Fruit fly (Drosophila melanogaster): ENCODE data around the gene brv1.
A peak's percentile ranks its signal among the peaks of the same experiment; 100 is the strongest.
"Not testable (repeated sequence)": the region's sequence is repeated elsewhere in the genome, so short reads cannot be mapped to it uniquely, and the experiment has no call there.

The brv1 gene

dm6 chr3L:19495991-19496588 lies 9.8 kb upstream of the brv1 start:
- TF ChIP-seq noc (tag; optimal IDR thresholded peaks at IDR 0.05) = peak; percentile 40

- TF ChIP-seq noc (tag; optimal IDR thresholded peaks at IDR 0.05) = peak; percentile 11
These were observed 8.7 kb upstream of the brv1 start for dm6 chr3L:19494954-19495353.

dm6 chr3L:19487260-19487659 lies 962 bp upstream of the brv1 start, which contains the start of gene CG32212:
Gene CG32212 (plus strand): TSS chr3L:19487560.
- TF ChIP-seq noc (tag; optimal IDR thresholded peaks at IDR 0.05) = not testable (repeated sequence)

- no peak for TF ChIP-seq noc (tag; optimal IDR thresholded peaks at IDR 0.05)
These were observed 3.3 kb downstream of the brv1 start for dm6 chr3L:19483007-19483406.

dm6 chr3L:19482014-19482413 lies 4.3 kb downstream of the brv1 start:
- TF ChIP-seq noc (tag; optimal IDR thresholded peaks at IDR 0.05) = no peak

dm6 chr3L:19481209-19481608 lies 5.1 kb downstream of the brv1 start:
- TF ChIP-seq noc (tag; optimal IDR thresholded peaks at IDR 0.05) = no peak

dm6 chr3L:19475478-19475877 lies 10.8 kb downstream of the brv1 start, which contains the start of the genes CG18294 and CG32213:
Gene CG18294 (minus strand): TSS chr3L:19475578.
Gene CG32213 (plus strand): TSS chr3L:19475839.
- not testable (repeated sequence) for TF ChIP-seq noc (tag; optimal IDR thresholded peaks at IDR 0.05)

- TF ChIP-seq noc (tag; optimal IDR thresholded peaks at IDR 0.05) = not testable (repeated sequence)
These were observed 14.2 kb downstream of the brv1 start, which contains the start of the genes 825-Oak and CG12519 for dm6 chr3L:19472128-19472527. Gene 825-Oak (minus strand): TSS chr3L:19472228. Gene CG12519 (plus strand): TSS chr3L:19472491.

dm6 chr3L:19466979-19467378 lies 19.3 kb downstream of the brv1 start, which contains the start of the genes CG14096 and CG32214:
Gene CG14096 (minus strand): TSS chr3L:19467079.
Gene CG32214 (plus strand): TSS chr3L:19467346.
- not testable (repeated sequence) for TF ChIP-seq noc (tag; optimal IDR thresholded peaks at IDR 0.05)

- no peak for TF ChIP-seq noc (tag; optimal IDR thresholded peaks at IDR 0.05)
These were observed 21.6 kb downstream of the brv1 start, which contains the start of gene CG14095 for dm6 chr3L:19464659-19465058. Gene CG14095 (minus strand): TSS chr3L:19464759.

- TF ChIP-seq noc (tag; optimal IDR thresholded peaks at IDR 0.05) = no peak
These were observed 39.6 kb downstream of the brv1 start, which contains the start of the genes CG33062 and Chd3 for dm6 chr3L:19446394-19447349. Gene CG33062 (minus strand): TSS chr3L:19446444. Gene Chd3 (plus strand): TSS chr3L:19447173.

- TF ChIP-seq noc (tag; optimal IDR thresholded peaks at IDR 0.05) = no peak
These were observed 42.2 kb downstream of the brv1 start for dm6 chr3L:19444092-19444491.

- TF ChIP-seq noc (tag; optimal IDR thresholded peaks at IDR 0.05) = no peak
These were observed 44.1 kb downstream of the brv1 start for dm6 chr3L:19442239-19442638.
